Worm (Caenorhabditis elegans) whole organism, early embryonic: Measurements from ENCODE around the gene F46H5.3.

Experiments used
- B0310.2 ChIP-seq: sonication (generic microtip); optimal IDR thresholded peaks from 2 replicates; lab custom pipeline; 2016; ENCODE audit warnings: mild to moderate bottlenecking, missing genetic modification characterization, missing compliant biosample characterization
- aly-1 ChIP-seq: sonication (generic microtip); optimal IDR thresholded peaks from 2 replicates; lab custom pipeline; 2016; ENCODE audit warnings: missing genetic modification characterization, missing compliant biosample characterization
- ama-1 ChIP-seq: fragments of 150-350 bp; optimal IDR thresholded peaks from 2 replicates; lab custom pipeline; 2014
- ceh-36 ChIP-seq: sonication (generic microtip); optimal IDR thresholded peaks from 2 replicates; lab custom pipeline; 2016; ENCODE audit warnings: missing genetic modification characterization, inconsistent platforms, missing compliant biosample characterization
- ets-7 ChIP-seq: sonication (generic microtip); optimal IDR thresholded peaks from 2 replicates; lab custom pipeline; 2016; ENCODE audit warnings: missing genotype, missing genetic modification characterization, missing compliant biosample characterization
- hmbx-1 ChIP-seq: sonication (generic microtip); optimal IDR thresholded peaks from 2 replicates; lab custom pipeline; 2016; ENCODE audit warnings: mild to moderate bottlenecking, missing genetic modification characterization, missing compliant biosample characterization
- hmg-4 ChIP-seq: fragments of 200-800 bp; sonication (Bioruptor generic); optimal IDR thresholded peaks from 2 replicates; lab custom pipeline; 2018; ENCODE audit warnings: mild to moderate bottlenecking, missing genetic modification characterization, missing compliant biosample characterization
- hnd-1 ChIP-seq: sonication (generic microtip); optimal IDR thresholded peaks from 2 replicates; lab custom pipeline; 2016; ENCODE audit warnings: missing genetic modification characterization, missing compliant biosample characterization
- scrt-1 ChIP-seq: fragments of 200-800 bp; sonication (Bioruptor generic); IDR thresholded peaks from 2 replicates; pipeline ENCODE4 v1.3.6; 2022; ENCODE audit warnings: missing genetic modification characterization, missing compliant biosample characterization
- tbx-11 ChIP-seq: fragments of 200-800 bp; sonication (Bioruptor generic); IDR thresholded peaks from 2 replicates; pipeline ENCODE4 v1.3.6; 2022; ENCODE audit warnings: missing genetic modification characterization, missing compliant biosample characterization
- tbx-37 ChIP-seq: fragments of 200-800 bp; sonication (Bioruptor generic); conservative IDR thresholded peaks from 2 replicates; pipeline ENCODE4 v1.3.6; 2022; ENCODE audit warnings: missing genetic modification reagents, missing genetic modification characterization, missing compliant biosample characterization
- tra-4 ChIP-seq: sonication (generic microtip); optimal IDR thresholded peaks from 2 replicates; lab custom pipeline; 2017; ENCODE audit warnings: missing genetic modification characterization, missing compliant biosample characterization

ce11 chrX:7278095-7278494 is 39.6 kb upstream of the F46H5.3 start:
- TF ChIP-seq aly-1 (tag; lab: Kevin White, UChicago) (no peak), ama-1 (lab: Kevin White, UChicago) (no peak), hnd-1 (tag; lab: Kevin White, UChicago) (no peak), ets-7 (tag; lab: Kevin White, UChicago) (no peak), tbx-37 (GFP tag; lab: Robert Waterston, UW) (no peak), ceh-36 (tag; lab: Kevin White, UChicago) (no peak), hmg-4 (no peak), tra-4 (tag; lab: Kevin White, UChicago) (no peak), scrt-1 (GFP tag; lab: Robert Waterston, UW) (no peak), B0310.2 (no peak), hmbx-1 (tag; lab: Kevin White, UChicago) (no peak), tbx-11 (GFP tag; lab: Robert Waterston, UW) (no peak)
